Worm (Caenorhabditis elegans) whole organism, L1 larva: ENCODE data around the gene Y43F8C.23.

Experiments used
- F16B12.6 ChIP-seq: fragments of 150-350 bp; optimal IDR thresholded peaks from 2 replicates; lab custom pipeline; 2014; ENCODE audit warnings: missing biosample characterization, missing genetic modification characterization
- aly-2 ChIP-seq: fragments of 150-350 bp; optimal IDR thresholded peaks from 2 replicates; lab custom pipeline; 2014; ENCODE audit warnings: missing biosample characterization, missing genetic modification characterization
- ceh-63 ChIP-seq: fragments of 200-800 bp; sonication (Bioruptor generic); optimal IDR thresholded peaks from 2 replicates; lab custom pipeline; 2018; ENCODE audit warnings: mild to moderate bottlenecking, missing genetic modification characterization, missing compliant biosample characterization
- ceh-90 ChIP-seq: sonication (generic microtip); optimal IDR thresholded peaks from 2 replicates; lab custom pipeline; 2016; ENCODE audit warnings: missing genetic modification characterization, missing compliant biosample characterization
- dpl-1 ChIP-seq, 3 experiments: fragments of 150-350 bp in 2 of 3; sonication (generic microtip) in 1 of 3; optimal IDR thresholded peaks; 2 replicates each; lab custom pipeline; 2014 to 2017; ENCODE audit warnings: missing biosample characterization in 3 of 3, missing genetic modification characterization in 3 of 3, missing genetic modification reagents in 3 of 3
- dsc-1 ChIP-seq: sonication (generic microtip); optimal IDR thresholded peaks from 2 replicates; lab custom pipeline; 2016; ENCODE audit warnings: mild to moderate bottlenecking, missing genetic modification characterization, missing compliant biosample characterization
- efl-1 ChIP-seq, 4 experiments: fragments of 150-350 bp; optimal IDR thresholded peaks in 3 of 4; peaks in 1 of 4; 1 replicate in 1 of 4; 2 replicates in 3 of 4; lab custom pipeline; 2014; ENCODE audit warnings: missing biosample characterization in 2 of 4, missing genetic modification characterization in 2 of 4, missing genetic modification reagents in 2 of 4
- elt-2 ChIP-seq: sonication (generic microtip); optimal IDR thresholded peaks from 2 replicates; lab custom pipeline; 2016; ENCODE audit warnings: missing genetic modification characterization, mild to moderate bottlenecking, inconsistent platforms, missing compliant biosample characterization, missing genetic modification reagents
- hlh-17 ChIP-seq: fragments of 200-800 bp; sonication (Bioruptor generic); optimal IDR thresholded peaks from 2 replicates; lab custom pipeline; 2018; ENCODE audit warnings: missing genetic modification characterization, mild to moderate bottlenecking, missing compliant biosample characterization, moderate library complexity, borderline replicate concordance
- hlh-4 ChIP-seq: sonication (generic microtip); optimal IDR thresholded peaks from 2 replicates; lab custom pipeline; 2016; ENCODE audit warnings: mild to moderate bottlenecking, missing genetic modification characterization, missing compliant biosample characterization
- irx-1 ChIP-seq: sonication (generic microtip); optimal IDR thresholded peaks from 2 replicates; lab custom pipeline; 2016; ENCODE audit warnings: missing genetic modification characterization, missing compliant biosample characterization
- isw-1 ChIP-seq: fragments of 200-800 bp; sonication (Bioruptor generic); IDR thresholded peaks from 2 replicates; pipeline ENCODE4 v1.3.6; 2022; ENCODE audit warnings: missing genetic modification characterization, missing compliant biosample characterization
- lin-14 ChIP-seq: fragments of 200-800 bp; sonication (Bioruptor generic); optimal IDR thresholded peaks from 2 replicates; lab custom pipeline; 2018; ENCODE audit warnings: mild to moderate bottlenecking, missing genetic modification characterization, moderate library complexity, missing compliant biosample characterization
- lin-35 ChIP-seq, 2 experiments: fragments of 150-350 bp; optimal IDR thresholded peaks; 2 replicates each; lab custom pipeline; 2014; ENCODE audit warnings: missing biosample characterization in 2 of 2, missing genetic modification characterization in 2 of 2, missing genetic modification reagents in 2 of 2
- lin-39 ChIP-seq: fragments of 150-350 bp; optimal IDR thresholded peaks from 2 replicates; lab custom pipeline; 2014; ENCODE audit warnings: missing biosample characterization, missing genetic modification reagents, missing genetic modification characterization
- lir-3 ChIP-seq: sonication (generic microtip); optimal IDR thresholded peaks from 2 replicates; lab custom pipeline; 2016; ENCODE audit warnings: mild to moderate bottlenecking, missing genetic modification characterization, moderate library complexity, missing compliant biosample characterization; ENCODE audit not compliant: poor library complexity
- lsy-2 ChIP-seq, 2 experiments: fragments of 150-350 bp; optimal IDR thresholded peaks; 2 replicates each; lab custom pipeline; 2014; ENCODE audit warnings: missing biosample characterization in 2 of 2, missing genetic modification characterization in 2 of 2
- mdl-1 ChIP-seq, 2 experiments: fragments of 150-350 bp; optimal IDR thresholded peaks; 2 replicates each; lab custom pipeline; 2014 to 2017; ENCODE audit warnings: missing biosample characterization in 2 of 2, missing genetic modification characterization in 2 of 2, inconsistent platforms in 1 of 2
- mep-1 ChIP-seq: fragments of 150-350 bp; optimal IDR thresholded peaks from 2 replicates; lab custom pipeline; 2014; ENCODE audit warnings: missing biosample characterization, missing genetic modification characterization
- nhr-11 ChIP-seq: fragments of 150-350 bp; optimal IDR thresholded peaks from 2 replicates; lab custom pipeline; 2014; ENCODE audit warnings: missing biosample characterization, missing genetic modification characterization
- nhr-237 ChIP-seq: fragments of 150-350 bp; optimal IDR thresholded peaks from 2 replicates; lab custom pipeline; 2014; ENCODE audit warnings: missing biosample characterization, missing genetic modification characterization
- nhr-47 ChIP-seq: sonication (generic microtip); optimal IDR thresholded peaks from 2 replicates; lab custom pipeline; 2016; ENCODE audit warnings: mild to moderate bottlenecking, missing genetic modification characterization, moderate library complexity, missing compliant biosample characterization
- nhr-71 ChIP-seq: sonication (generic microtip); optimal IDR thresholded peaks from 2 replicates; lab custom pipeline; 2016; ENCODE audit warnings: mild to moderate bottlenecking, missing genetic modification characterization, moderate library complexity, missing compliant biosample characterization
- nhr-76 ChIP-seq: sonication (generic microtip); optimal IDR thresholded peaks from 2 replicates; lab custom pipeline; 2017; ENCODE audit warnings: missing biosample characterization, missing genetic modification characterization
- rnt-1 ChIP-seq: sonication (generic microtip); optimal IDR thresholded peaks from 2 replicates; lab custom pipeline; 2016; ENCODE audit warnings: mild to moderate bottlenecking, missing genetic modification characterization, moderate library complexity, missing compliant biosample characterization
- skn-1 ChIP-seq: fragments of 150-350 bp; optimal IDR thresholded peaks from 2 replicates; lab custom pipeline; 2014; ENCODE audit warnings: missing biosample characterization, missing genetic modification characterization
- snu-23 ChIP-seq: sonication (generic microtip); optimal IDR thresholded peaks from 2 replicates; lab custom pipeline; 2016; ENCODE audit warnings: missing genetic modification characterization, missing compliant biosample characterization
- sox-4 ChIP-seq: sonication (generic microtip); optimal IDR thresholded peaks from 2 replicates; lab custom pipeline; 2016; ENCODE audit warnings: missing genetic modification characterization, missing compliant biosample characterization
- sptf-1 ChIP-seq: fragments of 150-350 bp; optimal IDR thresholded peaks from 2 replicates; lab custom pipeline; 2014; ENCODE audit warnings: missing biosample characterization, missing genetic modification characterization
- sup-37 ChIP-seq: fragments of 200-800 bp; sonication (Bioruptor generic); optimal IDR thresholded peaks from 2 replicates; lab custom pipeline; 2018; ENCODE audit warnings: mild to moderate bottlenecking, missing genetic modification characterization, missing compliant biosample characterization
- swsn-7 ChIP-seq: sonication (generic microtip); optimal IDR thresholded peaks from 2 replicates; lab custom pipeline; 2016; ENCODE audit warnings: missing genetic modification characterization, missing compliant biosample characterization
- unc-30 ChIP-seq: sonication (generic microtip); optimal IDR thresholded peaks from 2 replicates; lab custom pipeline; 2017; ENCODE audit warnings: missing biosample characterization, missing genetic modification characterization
- unc-86 ChIP-seq: sonication (generic microtip); optimal IDR thresholded peaks from 2 replicates; lab custom pipeline; 2016; ENCODE audit warnings: missing genetic modification characterization, missing compliant biosample characterization
- zag-1 ChIP-seq: fragments of 150-350 bp; optimal IDR thresholded peaks from 2 replicates; lab custom pipeline; 2014; ENCODE audit warnings: missing biosample characterization, missing genetic modification characterization

Y43F8C.23 gene

DNA sequence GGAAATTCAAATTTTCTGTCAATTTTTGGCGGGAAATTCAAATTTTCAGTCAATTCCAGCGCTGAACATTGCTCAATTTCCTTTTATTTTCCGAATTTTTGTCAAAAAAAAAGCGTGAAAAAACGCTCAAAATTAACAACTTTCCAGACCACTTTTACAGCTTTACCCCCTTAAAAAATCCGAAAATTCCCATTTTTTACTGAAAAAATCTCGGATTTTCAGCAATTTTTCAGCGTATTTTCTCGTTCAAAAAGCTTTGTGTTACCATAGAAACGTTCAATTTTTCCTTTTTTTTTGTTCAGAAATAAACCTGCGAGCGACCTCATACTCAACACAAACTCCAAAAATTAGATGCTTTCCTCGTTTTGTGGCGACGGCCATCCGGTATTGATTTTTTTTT, 37.0 kb downstream of the Y43F8C.23 start, which contains the start of gene mrp-7:
mrp-7 (plus strand) TSS at position 301 of the 400 bp plus-strand sequence.
- TF ChIP-seq nhr-237 (no peak), lsy-2 (tag; optimal IDR thresholded peaks at IDR 0.05; lab: Kevin White, UChicago) (no peak), swsn-7 (tag; lab: Kevin White, UChicago) (no peak), lir-3 (tag; lab: Kevin White, UChicago) (no peak), rnt-1 (tag; lab: Kevin White, UChicago) (no peak), nhr-76 (tag; lab: Kevin White, UChicago) (no peak), hlh-17 (GFP tag; lab: Kevin White, UChicago) (no peak), snu-23 (GFP tag; lab: Kevin White, UChicago) (no peak), isw-1 (GFP tag; lab: Robert Waterston, UW) (no peak), mep-1 (no peak), lin-14 (GFP tag; lab: Kevin White, UChicago) (no peak), irx-1 (no peak), lin-39 (no peak), nhr-47 (tag; lab: Kevin White, UChicago) (no peak), nhr-71 (no peak), hlh-4 (tag; lab: Kevin White, UChicago) (no peak), elt-2 (tag; lab: Kevin White, UChicago) (no peak), dpl-1 (GFP tag; optimal IDR thresholded peaks at IDR 0.05; lab: Kevin White, UChicago) (no peak)

DNA sequence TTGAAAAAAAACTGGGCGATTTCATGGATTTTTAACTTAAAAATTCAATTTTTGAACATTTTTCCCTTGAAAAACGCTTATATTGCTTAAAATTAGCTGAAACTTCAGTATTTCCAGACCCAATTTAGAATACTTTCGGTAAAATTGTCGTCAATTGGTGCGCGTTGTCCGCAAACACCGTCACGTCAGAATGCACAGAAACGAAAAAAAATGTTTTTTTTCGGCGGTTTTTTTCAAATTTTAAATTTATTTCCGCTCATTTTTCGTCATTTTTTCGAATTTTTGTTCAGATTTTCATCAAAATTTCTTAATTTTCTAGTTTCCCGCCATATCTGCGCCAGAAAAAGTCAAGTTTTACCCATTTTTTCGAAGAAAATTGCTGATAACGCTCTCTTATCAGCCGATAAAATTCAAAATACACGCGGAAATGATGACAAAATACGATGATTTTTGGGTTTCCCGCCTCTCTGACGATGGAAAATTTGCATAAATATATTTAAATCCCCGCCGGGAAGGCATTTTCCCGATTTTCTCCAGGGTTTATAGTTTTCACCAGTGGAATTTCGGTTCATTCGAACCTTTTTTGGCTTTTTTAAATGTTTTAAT, 38.1 kb downstream of the Y43F8C.23 start:
- TF ChIP-seq lin-35 (GFP tag; optimal IDR thresholded peaks at IDR 0.05; lab: Kevin White, UChicago) (peak in 1 of 2 experiments; percentile 25), efl-1 (optimal IDR thresholded peaks at IDR 0.05; lab: Kevin White, UChicago) (peak; percentile 70 to 81), efl-1 (GFP tag; optimal IDR thresholded peaks at IDR 0.05 in 1 of 2; lab: Kevin White, UChicago) (peak; percentile 73 to 95), ceh-63 (GFP tag; lab: Kevin White, UChicago) (no peak), zag-1 (tag; lab: Kevin White, UChicago) (no peak), dpl-1 (GFP tag; optimal IDR thresholded peaks at IDR 0.05; lab: Kevin White, UChicago) (peak; percentile 29 to 60 (median 33)), F16B12.6 (peak; percentile 64), sox-4 (tag; lab: Kevin White, UChicago) (no peak), elt-2 (tag; lab: Kevin White, UChicago) (peak; percentile 12), rnt-1 (tag; lab: Kevin White, UChicago) (no peak)

DNA sequence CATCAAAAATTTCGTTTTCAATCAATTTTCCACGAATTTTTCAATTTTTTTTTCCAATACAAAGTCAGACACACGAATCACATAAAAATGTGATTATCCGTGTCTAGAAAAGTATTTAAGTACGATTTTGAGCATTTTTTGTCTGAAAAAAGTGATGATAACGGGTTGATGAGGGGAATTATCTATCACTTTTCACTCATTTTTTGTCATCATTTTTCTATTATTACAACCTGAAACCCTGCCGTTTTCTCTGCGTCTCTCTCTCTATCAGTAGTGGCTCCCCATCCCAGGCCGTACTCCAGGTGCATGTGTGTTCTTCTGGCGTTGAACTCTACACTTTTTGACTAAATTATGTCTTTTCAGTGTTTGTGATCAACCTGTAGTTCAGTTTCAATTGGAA, 39.2 kb downstream of the Y43F8C.23 start:
- TF ChIP-seq lin-35 (GFP tag; optimal IDR thresholded peaks at IDR 0.05; lab: Kevin White, UChicago) (peak in 1 of 2 experiments; percentile 9), skn-1 (tag; lab: Kevin White, UChicago) (peak; percentile 72), efl-1 (optimal IDR thresholded peaks at IDR 0.05; lab: Kevin White, UChicago) (no peak), efl-1 (GFP tag; optimal IDR thresholded peaks at IDR 0.05 in 1 of 2; lab: Kevin White, UChicago) (peak in 1 of 2 experiments; percentile 31), elt-2 (tag; lab: Kevin White, UChicago) (peak; percentile 65), unc-86 (tag; lab: Kevin White, UChicago) (no peak)

DNA sequence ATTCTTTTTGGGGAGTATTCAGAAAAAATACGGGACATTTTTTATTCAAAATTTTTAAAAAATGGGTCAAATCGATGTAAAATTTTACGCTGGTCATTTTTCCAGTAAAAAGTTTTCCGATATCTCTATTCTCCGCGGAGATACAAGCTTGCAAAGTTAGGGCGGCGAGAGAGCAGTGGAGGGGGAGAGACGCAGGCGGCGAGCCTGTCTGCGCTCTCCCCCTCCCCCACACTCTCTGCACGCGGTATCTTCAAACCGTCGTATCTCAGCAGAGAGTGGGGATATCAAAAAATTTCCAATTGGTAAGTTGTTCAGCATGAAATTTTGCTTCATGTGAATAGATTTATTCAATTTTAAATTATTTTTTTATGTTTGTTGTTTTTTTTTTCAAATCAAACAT, 39.7 kb downstream of the Y43F8C.23 start:
- TF ChIP-seq aly-2 (tag; lab: Kevin White, UChicago) (no peak), ceh-90 (no peak), F16B12.6 (no peak), sptf-1 (no peak), unc-30 (tag; lab: Kevin White, UChicago) (no peak), snu-23 (GFP tag; lab: Kevin White, UChicago) (no peak), nhr-76 (tag; lab: Kevin White, UChicago) (no peak)

DNA sequence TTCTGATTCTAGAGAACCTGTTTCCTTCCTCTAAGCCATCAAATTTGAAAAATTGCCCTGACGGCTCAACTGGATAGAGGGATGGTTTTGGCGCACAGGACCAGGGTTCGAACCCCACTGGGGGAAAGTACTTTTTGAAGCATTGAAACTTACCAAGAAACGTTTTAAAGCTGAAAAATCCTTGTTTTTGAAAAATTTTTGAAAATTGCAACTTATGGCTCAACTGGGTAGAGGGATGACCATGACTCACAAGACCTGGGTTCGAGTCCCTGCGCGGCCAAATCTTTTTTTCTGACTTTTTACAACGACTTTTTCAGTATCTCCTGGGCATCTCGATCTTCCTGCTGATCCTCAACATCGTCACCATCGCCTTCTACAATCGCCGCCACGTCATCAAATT, 40.7 kb downstream of the Y43F8C.23 start:
- TF ChIP-seq nhr-11 (tag; lab: Kevin White, UChicago) (no peak), dsc-1 (tag; lab: Kevin White, UChicago) (no peak), lir-3 (tag; lab: Kevin White, UChicago) (no peak), swsn-7 (tag; lab: Kevin White, UChicago) (no peak), sup-37 (GFP tag; lab: Kevin White, UChicago) (no peak), mdl-1 (tag; optimal IDR thresholded peaks at IDR 0.05; lab: Kevin White, UChicago) (no peak)
